Fruit fly (Drosophila melanogaster) whole organism, embryonic: Measurements from ENCODE around the gene PK1-R.

Experiments used
- Bdp1 ChIP-seq: fragments of 200-800 bp; sonication (Bioruptor generic); optimal IDR thresholded peaks from 3 replicates; lab custom pipeline; 2016; ENCODE audit warnings: missing biosample characterization, missing genetic modification characterization
- CG10321 ChIP-seq: fragments of 200-800 bp; sonication (Bioruptor generic); IDR thresholded peaks from 2 replicates; pipeline ENCODE4 v1.3.6; 2022; ENCODE audit warnings: missing biosample characterization, missing genetic modification characterization
- CG11247 ChIP-seq: fragments of 200-800 bp; sonication (Bioruptor generic); IDR thresholded peaks from 2 replicates; pipeline ENCODE4 v1.3.6; 2022; ENCODE audit warnings: missing biosample characterization, missing genetic modification characterization
- CG11695 ChIP-seq: fragments of 200-800 bp; sonication (Bioruptor generic); IDR thresholded peaks from 3 replicates; pipeline ENCODE4 v1.3.6; 2022; ENCODE audit warnings: missing biosample characterization, missing genetic modification characterization
- CG12155 ChIP-seq: fragments of 200-800 bp; sonication (Bioruptor generic); optimal IDR thresholded peaks from 3 replicates; lab custom pipeline; 2016; ENCODE audit warnings: missing biosample characterization, missing genetic modification characterization
- CG12659 ChIP-seq: fragments of 200-800 bp; sonication (Bioruptor generic); optimal IDR thresholded peaks from 3 replicates; lab custom pipeline; 2017; ENCODE audit warnings: mild to moderate bottlenecking, missing biosample characterization, missing genetic modification reagents, missing genetic modification characterization
- CG13296 ChIP-seq: fragments of 200-800 bp; sonication (Bioruptor generic); optimal IDR thresholded peaks from 3 replicates; lab custom pipeline; 2018; ENCODE audit warnings: missing biosample characterization, mild to moderate bottlenecking, missing genetic modification characterization
- CG14667 ChIP-seq: fragments of 200-800 bp; sonication (Bioruptor generic); IDR thresholded peaks from 2 replicates; pipeline ENCODE4 v1.3.6; 2022; ENCODE audit warnings: missing biosample characterization, missing genetic modification characterization
- CG14860 ChIP-seq: fragments of 200-800 bp; sonication (Bioruptor generic); IDR thresholded peaks from 3 replicates; pipeline ENCODE4 v1.3.6; 2022; ENCODE audit warnings: missing biosample characterization, missing genetic modification characterization; ENCODE audit not compliant: partially characterized antibody
- CG16779 ChIP-seq: fragments of 200-800 bp; sonication (Bioruptor generic); IDR thresholded peaks from 2 replicates; pipeline ENCODE4 v1.3.6; 2022; ENCODE audit warnings: missing biosample characterization, missing genetic modification characterization
- CG31388 ChIP-seq: fragments of 200-800 bp; sonication (Bioruptor generic); optimal IDR thresholded peaks from 2 replicates; lab custom pipeline; 2016; ENCODE audit warnings: missing biosample characterization, missing genetic modification characterization
- CG3995 ChIP-seq: fragments of 200-800 bp; sonication (Bioruptor generic); optimal IDR thresholded peaks from 3 replicates; lab custom pipeline; 2016; ENCODE audit warnings: missing biosample characterization, missing genetic modification characterization
- CG6683 ChIP-seq: fragments of 200-800 bp; sonication (Bioruptor generic); optimal IDR thresholded peaks from 2 replicates; lab custom pipeline; 2017; ENCODE audit warnings: missing biosample characterization, mild to moderate bottlenecking, missing genetic modification characterization, missing genetic modification reagents
- CG8478 ChIP-seq: fragments of >200 bp; optimal IDR thresholded peaks from 2 replicates; lab custom pipeline; 2018
- CTCF ChIP-seq: fragments of 200-800 bp; sonication (Bioruptor generic); optimal IDR thresholded peaks from 2 replicates; lab custom pipeline; 2017; ENCODE audit warnings: missing biosample characterization, mild to moderate bottlenecking, missing genetic modification characterization, moderate library complexity
- CrebB ChIP-seq: fragments of 200-800 bp; sonication (Bioruptor generic); optimal IDR thresholded peaks from 3 replicates; lab custom pipeline; 2018; ENCODE audit warnings: missing biosample characterization, mild to moderate bottlenecking, missing genetic modification characterization
- Dip2 ChIP-seq: fragments of 200-800 bp; sonication (Bioruptor generic); IDR thresholded peaks from 2 replicates; pipeline ENCODE4 v1.3.6; 2022; ENCODE audit warnings: missing biosample characterization, missing genetic modification characterization
- ERR ChIP-seq: fragments of 200-800 bp; sonication (Bioruptor generic); optimal IDR thresholded peaks from 2 replicates; lab custom pipeline; 2016; ENCODE audit warnings: missing biosample characterization, missing genetic modification characterization
- HmgZ ChIP-seq: fragments of 200-800 bp; sonication (Bioruptor generic); optimal IDR thresholded peaks from 2 replicates; lab custom pipeline; 2018; ENCODE audit warnings: missing biosample characterization, mild to moderate bottlenecking, missing genetic modification characterization
- Jarid2 ChIP-seq: fragments of 200-800 bp; sonication (Bioruptor generic); optimal IDR thresholded peaks from 3 replicates; lab custom pipeline; 2017; ENCODE audit warnings: mild to moderate bottlenecking, missing biosample characterization, missing genetic modification reagents, missing genetic modification characterization
- MTF-1 ChIP-seq: fragments of 200-800 bp; sonication (Bioruptor generic); optimal IDR thresholded peaks from 2 replicates; lab custom pipeline; 2018; ENCODE audit warnings: missing biosample characterization, mild to moderate bottlenecking, missing genetic modification characterization, borderline replicate concordance
- Mad ChIP-seq: fragments of 200-800 bp; sonication (Bioruptor generic); optimal IDR thresholded peaks from 2 replicates; lab custom pipeline; 2016; ENCODE audit warnings: missing biosample characterization, missing genetic modification characterization
- Med ChIP-seq: fragments of 200-800 bp; sonication (Bioruptor generic); peaks from one replicate; lab custom pipeline; 2016; ENCODE audit warnings: missing biosample characterization, missing genetic modification characterization, mild to moderate bottlenecking, inconsistent platforms, moderate library complexity
- Meics ChIP-seq: fragments of 200-800 bp; sonication (Bioruptor generic); optimal IDR thresholded peaks from 2 replicates; lab custom pipeline; 2017; ENCODE audit warnings: missing biosample characterization, mild to moderate bottlenecking, missing genetic modification characterization
- Mrtf ChIP-seq: fragments of 200-800 bp; sonication (Bioruptor generic); IDR thresholded peaks from 3 replicates; pipeline ENCODE4 v1.3.6; 2022; ENCODE audit warnings: missing biosample characterization, missing genetic modification characterization
- TFAM ChIP-seq: fragments of 200-800 bp; sonication (Bioruptor generic); optimal IDR thresholded peaks from 2 replicates; lab custom pipeline; 2017; ENCODE audit warnings: missing biosample characterization, missing genetic modification characterization, inconsistent platforms
- Tbp ChIP-seq: fragments of >200 bp; optimal IDR thresholded peaks from 2 replicates; lab custom pipeline; 2018; ENCODE audit warnings: missing biosample characterization, missing genetic modification characterization
- Vsx1 ChIP-seq: fragments of 200-800 bp; sonication (Bioruptor generic); optimal IDR thresholded peaks from 2 replicates; lab custom pipeline; 2017; ENCODE audit warnings: missing biosample characterization, mild to moderate bottlenecking, missing genetic modification characterization, missing genetic modification reagents
- Xrp1 ChIP-seq: fragments of 200-800 bp; sonication (Bioruptor generic); IDR thresholded peaks from 2 replicates; pipeline ENCODE4 v1.3.6; 2022; ENCODE audit warnings: missing biosample characterization, missing genetic modification characterization
- abd-A ChIP-seq: fragments of 200-800 bp; sonication (Bioruptor generic); optimal IDR thresholded peaks from 3 replicates; lab custom pipeline; 2019; ENCODE audit warnings: missing biosample characterization, mild to moderate bottlenecking, missing genetic modification characterization, moderate library complexity
- aop ChIP-seq: fragments of 200-800 bp; sonication (Bioruptor generic); IDR thresholded peaks from 2 replicates; pipeline ENCODE4 v1.3.6; 2022; ENCODE audit warnings: missing biosample characterization, missing genetic modification characterization
- ap ChIP-seq: fragments of 200-800 bp; sonication (Bioruptor generic); IDR thresholded peaks from 2 replicates; pipeline ENCODE4 v1.3.6; 2022; ENCODE audit warnings: missing biosample characterization, missing genetic modification characterization
- ase ChIP-seq: fragments of 200-800 bp; sonication (Bioruptor generic); IDR thresholded peaks from 3 replicates; pipeline ENCODE4 v1.3.6; 2022; ENCODE audit warnings: missing biosample characterization, missing genetic modification characterization
- bsh ChIP-seq, 2 experiments: fragments of 200-800 bp; sonication (Bioruptor generic); optimal IDR thresholded peaks; 2 replicates each; lab custom pipeline; 2017 to 2018; ENCODE audit warnings: mild to moderate bottlenecking in 2 of 2, missing biosample characterization in 2 of 2, missing genetic modification characterization in 2 of 2, moderate library complexity in 1 of 2
- chinmo ChIP-seq: fragments of 200-800 bp; sonication (Bioruptor generic); IDR thresholded peaks from 4 replicates; pipeline ENCODE4 v1.3.6; 2022; ENCODE audit warnings: missing biosample characterization, missing genetic modification characterization; ENCODE audit not compliant: partially characterized antibody
- ci ChIP-seq: fragments of 200-800 bp; sonication (Bioruptor generic); IDR thresholded peaks from 3 replicates; pipeline ENCODE4 v1.3.6; 2022; ENCODE audit warnings: missing biosample characterization, missing genetic modification characterization
- dpn ChIP-seq, 2 experiments: fragments of 200-800 bp; sonication (Bioruptor generic); optimal IDR thresholded peaks; 3 replicates each; lab custom pipeline; 2016; ENCODE audit warnings: missing biosample characterization in 2 of 2, missing genetic modification characterization in 2 of 2
- lmd ChIP-seq: fragments of 200-800 bp; sonication (Bioruptor generic); IDR thresholded peaks from 2 replicates; pipeline ENCODE4 v1.3.6; 2022; ENCODE audit warnings: missing biosample characterization, missing genetic modification characterization
- luna ChIP-seq: fragments of 200-800 bp; sonication (Bioruptor generic); optimal IDR thresholded peaks from 2 replicates; lab custom pipeline; 2016; ENCODE audit warnings: missing biosample characterization, missing genetic modification characterization
- nau ChIP-seq: fragments of 200-800 bp; sonication (Bioruptor generic); optimal IDR thresholded peaks from 3 replicates; lab custom pipeline; 2017; ENCODE audit warnings: missing biosample characterization, mild to moderate bottlenecking, missing genetic modification characterization, missing genetic modification reagents
- pho ChIP-seq: fragments of 200-800 bp; sonication (Bioruptor generic); optimal IDR thresholded peaks from 2 replicates; lab custom pipeline; 2016; ENCODE audit warnings: missing biosample characterization, missing genetic modification characterization
- pros ChIP-seq: fragments of 200-800 bp; sonication (Bioruptor generic); optimal IDR thresholded peaks from 3 replicates; lab custom pipeline; 2019; ENCODE audit warnings: missing biosample characterization, mild to moderate bottlenecking, missing genetic modification characterization, moderate library complexity
- salm ChIP-seq: fragments of 200-800 bp; sonication (Bioruptor generic); optimal IDR thresholded peaks from 2 replicates; lab custom pipeline; 2018; ENCODE audit warnings: missing biosample characterization, mild to moderate bottlenecking, missing genetic modification characterization
- tin ChIP-seq: fragments of 200-800 bp; sonication (Bioruptor generic); optimal IDR thresholded peaks from 3 replicates; lab custom pipeline; 2016; ENCODE audit warnings: missing biosample characterization, missing genetic modification characterization
- toy ChIP-seq: fragments of 200-800 bp; sonication (Bioruptor generic); IDR thresholded peaks from 2 replicates; pipeline ENCODE4 v1.3.6; 2022; ENCODE audit warnings: missing biosample characterization, missing genetic modification characterization
- ttk ChIP-seq: fragments of 200-800 bp; sonication (Bioruptor generic); IDR thresholded peaks from 2 replicates; pipeline ENCODE4 v2.1.2; 2022; ENCODE audit warnings: missing biosample characterization, missing genetic modification characterization
- vvl ChIP-seq: fragments of 200-800 bp; sonication (Bioruptor generic); IDR thresholded peaks from 2 replicates; pipeline ENCODE4 v1.3.6; 2022; ENCODE audit warnings: missing biosample characterization, missing genetic modification characterization
- yki ChIP-seq: fragments of >200 bp; optimal IDR thresholded peaks from 3 replicates; lab custom pipeline; 2018
- zen ChIP-seq: fragments of 200-800 bp; sonication (Bioruptor generic); optimal IDR thresholded peaks from 3 replicates; lab custom pipeline; 2018; ENCODE audit warnings: missing biosample characterization, mild to moderate bottlenecking, missing genetic modification characterization, moderate library complexity
- zen2 ChIP-seq: fragments of 200-800 bp; sonication (Bioruptor generic); IDR thresholded peaks from 3 replicates; pipeline ENCODE4 v1.3.6; 2022; ENCODE audit warnings: missing biosample characterization, missing genetic modification characterization; ENCODE audit not compliant: partially characterized antibody

Gene PK1-R

DNA sequence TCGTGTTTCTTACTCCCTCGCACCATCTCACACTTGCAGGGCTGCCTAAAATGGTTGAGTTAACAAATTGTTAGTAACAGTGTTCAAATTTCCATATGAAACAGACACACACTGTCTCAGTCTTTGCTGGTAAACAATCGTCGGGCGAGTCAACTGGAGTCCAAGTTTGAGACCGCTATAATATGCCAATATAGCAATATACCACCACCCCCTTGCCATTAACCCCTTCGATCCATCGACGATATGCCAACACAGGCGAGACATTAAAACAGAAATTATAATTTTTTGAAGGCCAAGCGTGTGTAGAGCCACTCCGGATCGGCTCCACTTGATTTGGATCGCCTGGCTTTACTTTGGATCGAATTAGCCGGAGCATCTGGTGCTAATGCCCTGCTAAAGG is 48.8 kb downstream of the PK1-R start (continued):
- TF ChIP-seq CG11695 (GFP tag; lab: Robert Waterston, UW) (no peak), CG3995 (GFP tag; lab: Kevin White, UChicago) (no peak), CG11247 (GFP tag; lab: Robert Waterston, UW) (no peak), CrebB (tag; lab: Kevin White, UChicago) (no peak), ase (no peak), Mad (GFP tag; lab: Kevin White, UChicago) (no peak), yki (lab: Kevin White, UChicago) (no peak), Med (GFP tag; lab: Kevin White, UChicago) (peak; percentile 74), ci (GFP tag; lab: Robert Waterston, UW) (0 out of 3 replicates have a peak, but pooled peaks have one; percentile 15), lmd (GFP tag; lab: Robert Waterston, UW) (no peak), Tbp (GFP tag; lab: Kevin White, UChicago) (no peak), Meics (GFP tag; lab: Kevin White, UChicago) (no peak), zen2 (no peak), CG14860 (GFP tag; lab: Robert Waterston, UW) (no peak), CG10321 (no peak), Mrtf (0 out of 3 replicates have a peak, but pooled peaks have one; percentile 6), abd-A (peak; percentile 87)

DNA sequence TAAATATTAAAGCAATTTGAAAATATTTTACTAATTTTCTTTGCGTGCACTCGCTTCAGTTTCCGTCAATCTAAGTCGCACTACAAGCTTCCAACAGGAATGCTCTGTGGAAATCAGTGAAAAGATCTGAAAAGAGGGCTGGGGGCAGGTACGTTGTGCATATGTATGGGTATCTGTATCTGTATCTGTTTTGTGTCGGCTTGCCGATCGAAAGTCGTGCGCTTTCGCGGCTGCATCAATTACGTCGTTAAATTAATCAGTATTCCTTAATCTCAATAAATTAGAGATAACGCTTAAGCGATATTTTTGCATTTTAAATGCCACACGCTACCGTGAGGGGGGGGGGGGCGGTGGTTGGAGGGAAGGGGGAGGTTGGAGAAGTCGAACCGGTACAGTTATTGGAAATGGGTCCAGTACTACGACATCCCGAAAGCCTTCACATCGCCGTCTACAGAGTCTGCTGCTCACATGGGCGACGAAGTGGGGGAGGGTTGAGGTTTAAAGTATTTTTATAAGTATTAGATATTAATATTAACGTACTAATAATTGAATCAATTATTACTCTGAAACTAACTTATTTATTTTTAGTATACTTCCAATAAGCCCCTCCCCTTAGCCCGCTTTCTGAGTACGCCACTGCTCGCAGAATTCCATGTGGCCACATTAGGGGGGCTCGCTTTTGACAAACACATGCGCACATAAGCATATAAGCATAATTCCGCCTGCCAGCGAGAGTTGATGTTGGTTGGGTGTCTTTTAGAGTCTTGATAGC is 49.7 kb downstream of the PK1-R start:
- peak; percentile 67 for TF ChIP-seq ERR (GFP tag; lab: Kevin White, UChicago)
- TF ChIP-seq chinmo: 0 out of 4 replicates have a peak, but pooled peaks have one; percentile 7
- peak; percentile 68 for TF ChIP-seq Bdp1 (GFP tag; lab: Kevin White, UChicago)
- TF ChIP-seq Jarid2 (GFP tag; lab: Kevin White, UChicago): peak; percentile 87
- TF ChIP-seq CG13296: peak; percentile 96
- TF ChIP-seq CTCF: peak; percentile 70
- TF ChIP-seq ci (GFP tag; lab: Robert Waterston, UW): peak; percentile 99
- peak; percentile 97 for TF ChIP-seq CG16779 (GFP tag; lab: Robert Waterston, UW)
- peak; percentile 86 to 97 for TF ChIP-seq dpn (GFP tag; optimal IDR thresholded peaks at IDR 0.05; lab: Kevin White, UChicago)
- TF ChIP-seq toy (GFP tag; lab: Robert Waterston, UW): peak; percentile 96
- TF ChIP-seq aop (GFP tag; lab: Robert Waterston, UW): peak; percentile 85
- TF ChIP-seq HmgZ (tag; lab: Kevin White, UChicago): peak; percentile 99
- peak; percentile 89 for TF ChIP-seq zen (tag; lab: Kevin White, UChicago)
- TF ChIP-seq CG12659 (GFP tag; lab: Kevin White, UChicago): peak; percentile 98
- TF ChIP-seq vvl (GFP tag; lab: Robert Waterston, UW): peak; percentile 99
- peak; percentile 89 for TF ChIP-seq pho (GFP tag; lab: Kevin White, UChicago)
- TF ChIP-seq Vsx1 (GFP tag; lab: Kevin White, UChicago): peak; percentile 92
- peak; percentile 98 for TF ChIP-seq Xrp1 (GFP tag; lab: Robert Waterston, UW)
- TF ChIP-seq salm: peak; percentile 93
- peak; percentile 75 to 97 for TF ChIP-seq bsh (GFP tag; optimal IDR thresholded peaks at IDR 0.05; lab: Kevin White, UChicago)
- peak; percentile 84 for TF ChIP-seq CG31388 (GFP tag; lab: Kevin White, UChicago)
- TF ChIP-seq Dip2 (GFP tag; lab: Robert Waterston, UW): peak; percentile 72
- TF ChIP-seq Mad (GFP tag; lab: Kevin White, UChicago): peak; percentile 90
- peak; percentile 96 for TF ChIP-seq nau (GFP tag; lab: Kevin White, UChicago)
- no peak for TF ChIP-seq CG8478 (lab: Kevin White, UChicago)
- TF ChIP-seq CG12155: peak; percentile 97
- peak; percentile 96 for TF ChIP-seq tin (GFP tag; lab: Kevin White, UChicago)
- peak; percentile 97 for TF ChIP-seq ap (GFP tag; lab: Robert Waterston, UW)
- peak; percentile 95 for TF ChIP-seq CG6683 (GFP tag; lab: Kevin White, UChicago)
- peak; percentile 39 for TF ChIP-seq TFAM
- TF ChIP-seq CG14667 (GFP tag; lab: Robert Waterston, UW): peak; percentile 96
- TF ChIP-seq MTF-1 (GFP tag; lab: Kevin White, UChicago): peak; percentile 93
- no peak for TF ChIP-seq pros (GFP tag; lab: Kevin White, UChicago)
- TF ChIP-seq luna (GFP tag; lab: Kevin White, UChicago): no peak
- peak; percentile 97 for TF ChIP-seq ttk (GFP tag; lab: Robert Waterston, UW)
